Fruit fly (Drosophila melanogaster) whole organism, embryonic: ENCODE results near the gene CG31122.

ENCODE experiments used
- Ada2b ChIP-seq: fragments of 200-800 bp; sonication (Bioruptor generic); IDR thresholded peaks from 2 replicates; pipeline ENCODE4 v1.3.6; 2022; ENCODE audit warnings: missing biosample characterization, missing genetic modification characterization
- Asciz ChIP-seq: fragments of 200-800 bp; sonication (Bioruptor generic); optimal IDR thresholded peaks from 2 replicates; lab custom pipeline; 2017; ENCODE audit warnings: missing biosample characterization, mild to moderate bottlenecking, missing genetic modification characterization, missing genetic modification reagents
- Blimp-1 ChIP-seq: fragments of 200-800 bp; sonication (Bioruptor generic); optimal IDR thresholded peaks from 3 replicates; lab custom pipeline; 2018; ENCODE audit warnings: missing biosample characterization, missing genetic modification characterization, mild to moderate bottlenecking, moderate library complexity, missing genetic modification reagents
- CG10366 ChIP-seq: fragments of 200-800 bp; sonication (Bioruptor generic); IDR thresholded peaks from 2 replicates; pipeline ENCODE4 v1.3.6; 2022; ENCODE audit warnings: missing biosample characterization, missing genetic modification characterization
- CG11560 ChIP-seq: fragments of 200-800 bp; sonication (Bioruptor generic); IDR thresholded peaks from 3 replicates; pipeline ENCODE4 v1.3.6; 2022; ENCODE audit warnings: missing biosample characterization, missing genetic modification characterization
- CG12299 ChIP-seq: fragments of 200-800 bp; sonication (Bioruptor generic); optimal IDR thresholded peaks from 2 replicates; lab custom pipeline; 2018; ENCODE audit warnings: missing biosample characterization, mild to moderate bottlenecking, missing genetic modification characterization
- CG14441 ChIP-seq: fragments of 200-800 bp; sonication (Bioruptor generic); IDR thresholded peaks from 2 replicates; pipeline ENCODE4 v1.3.6; 2022; ENCODE audit warnings: missing biosample characterization, missing genetic modification characterization
- CG15696 ChIP-seq: fragments of 200-800 bp; sonication (Bioruptor generic); optimal IDR thresholded peaks from 2 replicates; lab custom pipeline; 2019; ENCODE audit warnings: missing biosample characterization, mild to moderate bottlenecking, missing genetic modification characterization, moderate library complexity
- CG16779 ChIP-seq: fragments of 200-800 bp; sonication (Bioruptor generic); IDR thresholded peaks from 2 replicates; pipeline ENCODE4 v1.3.6; 2022; ENCODE audit warnings: missing biosample characterization, missing genetic modification characterization
- CG17186 ChIP-seq: fragments of 200-800 bp; sonication (Bioruptor generic); optimal IDR thresholded peaks from 3 replicates; lab custom pipeline; 2017; ENCODE audit warnings: missing biosample characterization, missing genetic modification reagents, missing genetic modification characterization
- CG17361 ChIP-seq: fragments of 200-800 bp; sonication (Bioruptor generic); IDR thresholded peaks from 3 replicates; pipeline ENCODE4 v1.3.6; 2022; ENCODE audit warnings: missing biosample characterization, missing genetic modification characterization
- CG18619 ChIP-seq: fragments of 200-800 bp; sonication (Bioruptor generic); optimal IDR thresholded peaks from 3 replicates; lab custom pipeline; 2017; ENCODE audit warnings: missing biosample characterization, mild to moderate bottlenecking, missing genetic modification characterization
- CG2116 ChIP-seq: fragments of 200-800 bp; sonication (Bioruptor generic); optimal IDR thresholded peaks from 3 replicates; lab custom pipeline; 2018; ENCODE audit warnings: missing biosample characterization, mild to moderate bottlenecking, missing genetic modification characterization
- CG30403 ChIP-seq: fragments of 200-800 bp; sonication (Bioruptor generic); optimal IDR thresholded peaks from 3 replicates; lab custom pipeline; 2016; ENCODE audit warnings: missing biosample characterization, missing genetic modification characterization
- CG32767 ChIP-seq: fragments of 200-800 bp; sonication (Bioruptor generic); IDR thresholded peaks from 2 replicates; pipeline ENCODE4 v1.3.6; 2022; ENCODE audit warnings: missing biosample characterization, missing genetic modification characterization
- CG3407 ChIP-seq: fragments of 200-800 bp; sonication (Bioruptor generic); optimal IDR thresholded peaks from 2 replicates; lab custom pipeline; 2018; ENCODE audit warnings: missing biosample characterization, mild to moderate bottlenecking, missing genetic modification characterization
- CG5180 ChIP-seq: fragments of 200-800 bp; sonication (Bioruptor generic); optimal IDR thresholded peaks from 3 replicates; lab custom pipeline; 2017; ENCODE audit warnings: missing biosample characterization, missing genetic modification characterization, mild to moderate bottlenecking, moderate library complexity, missing genetic modification reagents
- CG7556 ChIP-seq: fragments of 200-800 bp; sonication (Bioruptor generic); optimal IDR thresholded peaks from 2 replicates; lab custom pipeline; 2017; ENCODE audit warnings: missing biosample characterization, mild to moderate bottlenecking, missing genetic modification characterization
- CG7786 ChIP-seq: fragments of 200-800 bp; sonication (Bioruptor generic); optimal IDR thresholded peaks from 2 replicates; lab custom pipeline; 2016; ENCODE audit warnings: missing biosample characterization, missing genetic modification characterization
- CG7963 ChIP-seq: fragments of 200-800 bp; sonication (Bioruptor generic); IDR thresholded peaks from 3 replicates; pipeline ENCODE4 v1.3.6; 2022; ENCODE audit warnings: missing biosample characterization, missing genetic modification characterization; ENCODE audit not compliant: partially characterized antibody
- CG8290 ChIP-seq, 3 experiments: fragments of 200-800 bp; sonication (Bioruptor generic); optimal IDR thresholded peaks; 2 replicates each; lab custom pipeline; 2016 to 2019; ENCODE audit warnings: missing biosample characterization in 3 of 3, missing genetic modification characterization in 3 of 3, mild to moderate bottlenecking in 2 of 3, moderate library complexity in 1 of 3
- CG8388 ChIP-seq: fragments of 200-800 bp; sonication (Bioruptor generic); optimal IDR thresholded peaks from 2 replicates; lab custom pipeline; 2019; ENCODE audit warnings: missing biosample characterization, mild to moderate bottlenecking, missing genetic modification characterization, moderate library complexity
- CG9437 ChIP-seq: fragments of 200-800 bp; sonication (Bioruptor generic); optimal IDR thresholded peaks from 2 replicates; lab custom pipeline; 2018; ENCODE audit warnings: missing biosample characterization, mild to moderate bottlenecking, missing genetic modification characterization
- CG9797 ChIP-seq: fragments of 200-800 bp; sonication (Bioruptor generic); optimal IDR thresholded peaks from 3 replicates; lab custom pipeline; 2018; ENCODE audit warnings: missing biosample characterization, mild to moderate bottlenecking, missing genetic modification characterization
- CG9876 ChIP-seq: fragments of 200-800 bp; sonication (Bioruptor generic); optimal IDR thresholded peaks from 2 replicates; lab custom pipeline; 2016; ENCODE audit warnings: missing biosample characterization, missing genetic modification characterization
- CHES-1-like ChIP-seq: fragments of 200-800 bp; sonication (Bioruptor generic); optimal IDR thresholded peaks from 2 replicates; lab custom pipeline; 2016; ENCODE audit warnings: missing biosample characterization, missing genetic modification characterization
- CTCF ChIP-seq: fragments of 200-800 bp; sonication (Bioruptor generic); optimal IDR thresholded peaks from 2 replicates; lab custom pipeline; 2017; ENCODE audit warnings: missing biosample characterization, mild to moderate bottlenecking, missing genetic modification characterization, moderate library complexity
- Camta ChIP-seq: fragments of 200-800 bp; sonication (Bioruptor generic); optimal IDR thresholded peaks from 2 replicates; lab custom pipeline; 2016; ENCODE audit warnings: missing biosample characterization, missing genetic modification characterization
- CoRest ChIP-seq: fragments of 200-800 bp; sonication (Bioruptor generic); optimal IDR thresholded peaks from 3 replicates; lab custom pipeline; 2018; ENCODE audit warnings: missing biosample characterization, mild to moderate bottlenecking, missing genetic modification characterization, moderate library complexity
- Dfd ChIP-seq, 2 experiments: fragments of >200 bp; optimal IDR thresholded peaks; 2 replicates each; lab custom pipeline; 2017; ENCODE audit warnings: missing biosample characterization in 2 of 2, missing genetic modification characterization in 2 of 2
- Dll ChIP-seq: fragments of 200-800 bp; sonication (Bioruptor generic); IDR thresholded peaks from 4 replicates; pipeline ENCODE4 v1.3.6; 2022; ENCODE audit warnings: missing biosample characterization, missing genetic modification characterization; ENCODE audit not compliant: partially characterized antibody
- Ets97D ChIP-seq: fragments of 200-800 bp; sonication (Bioruptor generic); optimal IDR thresholded peaks from 3 replicates; lab custom pipeline; 2016; ENCODE audit warnings: missing biosample characterization, missing genetic modification characterization
- Hr39 ChIP-seq: fragments of >200 bp; optimal IDR thresholded peaks from 2 replicates; lab custom pipeline; 2017
- Mes4 ChIP-seq: fragments of 200-800 bp; sonication (Bioruptor generic); optimal IDR thresholded peaks from 2 replicates; lab custom pipeline; 2016; ENCODE audit warnings: missing biosample characterization, missing genetic modification characterization
- NC2β ChIP-seq: fragments of 200-800 bp; sonication (Bioruptor generic); optimal IDR thresholded peaks from 2 replicates; lab custom pipeline; 2016; ENCODE audit warnings: missing biosample characterization, missing genetic modification characterization
- NfI ChIP-seq: fragments of 200-800 bp; sonication (Bioruptor generic); optimal IDR thresholded peaks from 3 replicates; lab custom pipeline; 2018; ENCODE audit warnings: missing biosample characterization, mild to moderate bottlenecking, missing genetic modification characterization, moderate library complexity
- Side ChIP-seq: fragments of 200-800 bp; sonication (Bioruptor generic); optimal IDR thresholded peaks from 2 replicates; lab custom pipeline; 2016; ENCODE audit warnings: missing biosample characterization, missing genetic modification characterization
- bigmax ChIP-seq: fragments of 200-800 bp; sonication (Bioruptor generic); optimal IDR thresholded peaks from 2 replicates; lab custom pipeline; 2018; ENCODE audit warnings: missing biosample characterization, mild to moderate bottlenecking, missing genetic modification characterization
- btn ChIP-seq: fragments of 200-800 bp; sonication (Bioruptor generic); optimal IDR thresholded peaks from 2 replicates; lab custom pipeline; 2016; ENCODE audit warnings: missing biosample characterization, missing genetic modification characterization
- cad ChIP-seq: fragments of >200 bp; optimal IDR thresholded peaks from 2 replicates; lab custom pipeline; 2017; ENCODE audit warnings: missing biosample characterization, missing genetic modification characterization
- gcm ChIP-seq: fragments of 200-800 bp; sonication (Bioruptor generic); optimal IDR thresholded peaks from 2 replicates; lab custom pipeline; 2019; ENCODE audit warnings: missing biosample characterization, mild to moderate bottlenecking, missing genetic modification characterization, moderate library complexity
- gro ChIP-seq: fragments of 200-800 bp; sonication (Bioruptor generic); optimal IDR thresholded peaks from 2 replicates; lab custom pipeline; 2016; ENCODE audit warnings: missing biosample characterization, missing genetic modification characterization
- kah ChIP-seq: fragments of 200-800 bp; sonication (Bioruptor generic); optimal IDR thresholded peaks from 2 replicates; lab custom pipeline; 2018; ENCODE audit warnings: missing biosample characterization, mild to moderate bottlenecking, missing genetic modification characterization
- mld ChIP-seq: fragments of 200-800 bp; sonication (Bioruptor generic); IDR thresholded peaks from 3 replicates; pipeline ENCODE4 v1.3.6; 2022; ENCODE audit warnings: missing biosample characterization, missing genetic modification characterization; ENCODE audit not compliant: partially characterized antibody
- run ChIP-seq: fragments of 200-800 bp; sonication (Bioruptor generic); optimal IDR thresholded peaks from 3 replicates; lab custom pipeline; 2018; ENCODE audit warnings: missing biosample characterization, mild to moderate bottlenecking, missing genetic modification characterization
- sisA ChIP-seq: fragments of 200-800 bp; sonication (Bioruptor generic); IDR thresholded peaks from 2 replicates; pipeline ENCODE4 v1.3.6; 2022; ENCODE audit warnings: missing biosample characterization, missing genetic modification characterization
- sqz ChIP-seq: fragments of 200-800 bp; sonication (Bioruptor generic); optimal IDR thresholded peaks from 3 replicates; lab custom pipeline; 2018; ENCODE audit warnings: missing biosample characterization, mild to moderate bottlenecking, missing genetic modification characterization
- stc ChIP-seq: fragments of 200-800 bp; sonication (Bioruptor generic); IDR thresholded peaks from 2 replicates; pipeline ENCODE4 v1.3.6; 2022; ENCODE audit warnings: missing biosample characterization, missing genetic modification characterization
- tin ChIP-seq: fragments of 200-800 bp; sonication (Bioruptor generic); optimal IDR thresholded peaks from 3 replicates; lab custom pipeline; 2016; ENCODE audit warnings: missing biosample characterization, missing genetic modification characterization
- tx ChIP-seq: fragments of 200-800 bp; sonication (Bioruptor generic); optimal IDR thresholded peaks from 2 replicates; lab custom pipeline; 2016; ENCODE audit warnings: missing biosample characterization, missing genetic modification characterization
- zen ChIP-seq: fragments of 200-800 bp; sonication (Bioruptor generic); optimal IDR thresholded peaks from 3 replicates; lab custom pipeline; 2018; ENCODE audit warnings: missing biosample characterization, mild to moderate bottlenecking, missing genetic modification characterization, moderate library complexity

Gene CG31122

DNA sequence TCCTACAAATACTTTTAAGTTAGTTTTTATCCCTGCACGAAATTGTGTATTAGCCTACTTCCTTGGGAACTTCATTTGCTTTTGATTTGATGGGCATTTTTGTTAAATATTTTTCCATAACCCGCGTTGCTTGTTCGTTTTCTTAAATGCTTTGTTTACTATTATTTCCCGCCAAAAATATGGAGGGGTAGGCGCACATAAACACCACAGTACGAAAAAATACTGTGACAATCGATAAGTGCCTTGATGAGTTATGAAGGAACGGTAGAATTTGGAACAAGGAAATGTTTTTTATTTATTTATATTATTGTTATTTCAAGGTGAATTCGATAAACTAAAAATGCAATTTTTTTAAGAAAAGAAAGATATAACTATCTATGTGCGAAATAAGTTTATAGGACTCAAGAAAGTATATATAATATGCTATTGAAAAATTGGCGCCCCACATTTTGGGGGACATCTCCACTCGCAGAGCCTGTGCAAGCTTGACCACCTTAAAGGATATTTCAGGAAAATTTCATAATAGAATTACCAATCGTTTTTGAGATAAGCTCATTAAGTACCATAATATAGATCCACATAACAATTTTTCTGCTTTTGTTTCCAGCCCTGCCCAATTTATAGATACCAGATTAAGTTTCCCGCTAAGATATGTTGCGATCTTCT, 46.6 kb downstream of the CG31122 start, which contains the start of the genes WRNexo and Nup43 (continued):
- TF ChIP-seq NfI (peak; percentile 22), run (tag; lab: Kevin White, UChicago) (no peak), gcm (GFP tag; lab: Kevin White, UChicago) (no peak), bigmax (no peak), CG32767 (GFP tag; lab: Robert Waterston, UW) (no peak), CG18619 (GFP tag; lab: Kevin White, UChicago) (peak; percentile 4), CG7786 (no peak), tin (GFP tag; lab: Kevin White, UChicago) (peak; percentile 42), sisA (GFP tag; lab: Robert Waterston, UW) (peak; percentile 14; the same call in 1 of the 2 replicates), CG11560 (tag; lab: Robert Waterston, UW) (no peak), CoRest (peak; percentile 69), CTCF (GFP tag; lab: Kevin White, UChicago) (no peak), Dll (no peak), CG15696 (tag; lab: Kevin White, UChicago) (peak; percentile 47), Hr39 (lab: Kevin White, UChicago) (no peak), CG8388 (GFP tag; lab: Kevin White, UChicago) (no peak), stc (no peak), CG9797 (GFP tag; lab: Kevin White, UChicago) (peak; percentile 60), tx (GFP tag; lab: Kevin White, UChicago) (no peak), CG17186 (GFP tag; lab: Kevin White, UChicago) (no peak), zen (tag; lab: Kevin White, UChicago) (peak; percentile 12), Dfd (GFP tag; optimal IDR thresholded peaks at IDR 0.05; lab: Kevin White, UChicago) (no peak), kah (GFP tag; lab: Kevin White, UChicago) (no peak), CHES-1-like (peak; percentile 41), sqz (GFP tag; lab: Kevin White, UChicago) (no peak), Ets97D (GFP tag; lab: Kevin White, UChicago) (no peak), CG9437 (peak; percentile 34), Asciz (no peak), CG7556 (GFP tag; lab: Kevin White, UChicago) (no peak), Side (GFP tag; lab: Kevin White, UChicago) (no peak), gro (no peak), CG7963 (GFP tag; lab: Robert Waterston, UW) (no peak), cad (no peak), CG9876 (GFP tag; lab: Kevin White, UChicago) (no peak), NC2β (peak; percentile 0), CG10366 (peak; percentile 32; the same call in 1 of the 2 replicates), CG8290 (GFP tag; optimal IDR thresholded peaks at IDR 0.05; lab: Kevin White, UChicago) (no peak), CG8290 (tag; optimal IDR thresholded peaks at IDR 0.05; lab: Kevin White, UChicago) (no peak), CG3407 (GFP tag; lab: Kevin White, UChicago) (no peak), CG17361 (GFP tag; lab: Robert Waterston, UW) (peak; percentile 84), Mes4 (GFP tag; lab: Kevin White, UChicago) (no peak), CG2116 (GFP tag; lab: Kevin White, UChicago) (peak; percentile 36), Ada2b (GFP tag; lab: Robert Waterston, UW) (peak; percentile 46; the same call in 1 of the 2 replicates), CG12299 (tag; lab: Kevin White, UChicago) (no peak), CG5180 (GFP tag; lab: Kevin White, UChicago) (no peak), CG16779 (GFP tag; lab: Robert Waterston, UW) (no peak), btn (no peak), CG30403 (GFP tag; lab: Kevin White, UChicago) (peak; percentile 61), mld (GFP tag; lab: Robert Waterston, UW) (no peak), Blimp-1 (no peak), Camta (GFP tag; lab: Kevin White, UChicago) (peak; percentile 3), CG14441 (peak; percentile 21; the same call in 1 of the 2 replicates)
